Worm (Caenorhabditis elegans): Measurements from ENCODE around the gene sre-8.

- TF ChIP-seq lin-39 (tag; optimal IDR thresholded peaks at IDR 0.05) (no peak), ama-1 (optimal IDR thresholded peaks at IDR 0.05) (no peak), nhr-25 (tag; optimal IDR thresholded peaks at IDR 0.05) (no peak), fkh-10 (GFP tag; optimal IDR thresholded peaks at IDR 0.05) (no peak), ztf-11 (tag; optimal IDR thresholded peaks at IDR 0.05) (no peak), pha-4 (tag; optimal IDR thresholded peaks at IDR 0.05) (no peak), nhr-11 (tag; optimal IDR thresholded peaks at IDR 0.05) (no peak), unc-62 (GFP tag; optimal IDR thresholded peaks at IDR 0.05) (no peak), snpc-4 (tag; optimal IDR thresholded peaks at IDR 0.05) (no peak), nhr-77 (tag; optimal IDR thresholded peaks at IDR 0.05) (no peak), egl-27 (tag; optimal IDR thresholded peaks at IDR 0.05) (no peak), elt-2 (tag; optimal IDR thresholded peaks at IDR 0.05) (no peak), fos-1 (tag; optimal IDR thresholded peaks at IDR 0.05) (no peak)
These were observed 21.0 kb upstream of the sre-8 start, which contains the start of gene ent-3 for ce11 chrV:14235942-14236341.

Measured in whole organism, L3 larva.